Worm (Caenorhabditis elegans) whole organism, L1 larva: Measurements from ENCODE around the gene Y32H12A.1.
A peak's percentile ranks its signal among the peaks of the same experiment; 100 is the strongest.

Source experiments
- C04F5.9 ChIP-seq: sonication (generic microtip); optimal IDR thresholded peaks from 2 replicates; lab custom pipeline; 2016; ENCODE audit warnings: missing genetic modification characterization, missing compliant biosample characterization
- C16A3.4 ChIP-seq: fragments of 150-350 bp; optimal IDR thresholded peaks from 2 replicates; lab custom pipeline; 2014; ENCODE audit warnings: missing biosample characterization, missing genetic modification characterization
- C34B4.2 ChIP-seq: sonication (generic microtip); optimal IDR thresholded peaks from 2 replicates; lab custom pipeline; 2017; ENCODE audit warnings: mild to moderate bottlenecking, missing genetic modification characterization, missing compliant biosample characterization
- F16B12.6 ChIP-seq: fragments of 150-350 bp; optimal IDR thresholded peaks from 2 replicates; lab custom pipeline; 2014; ENCODE audit warnings: missing biosample characterization, missing genetic modification characterization
- Y116A8C.19 ChIP-seq: sonication (generic microtip); optimal IDR thresholded peaks from 2 replicates; lab custom pipeline; 2016; ENCODE audit warnings: missing compliant biosample characterization, missing genetic modification characterization, borderline replicate concordance
- aha-1 ChIP-seq: fragments of 150-350 bp; optimal IDR thresholded peaks from 2 replicates; lab custom pipeline; 2014; ENCODE audit warnings: missing biosample characterization, missing genetic modification characterization
- alr-1 ChIP-seq: fragments of 200-800 bp; sonication (Bioruptor generic); optimal IDR thresholded peaks from 2 replicates; lab custom pipeline; 2018; ENCODE audit warnings: borderline replicate concordance, mild to moderate bottlenecking, missing genetic modification characterization, missing compliant biosample characterization
- aly-2 ChIP-seq: fragments of 150-350 bp; optimal IDR thresholded peaks from 2 replicates; lab custom pipeline; 2014; ENCODE audit warnings: missing biosample characterization, missing genetic modification characterization
- ama-1 ChIP-seq: fragments of 150-350 bp; optimal IDR thresholded peaks from 2 replicates; lab custom pipeline; 2014
- ceh-8 ChIP-seq: fragments of 200-800 bp; sonication (Bioruptor generic); optimal IDR thresholded peaks from 2 replicates; lab custom pipeline; 2018; ENCODE audit warnings: mild to moderate bottlenecking, missing genetic modification characterization, moderate library complexity, missing compliant biosample characterization
- ceh-82 ChIP-seq, 3 experiments: fragments of 150-350 bp in 1 of 3; sonication (generic microtip) in 2 of 3; optimal IDR thresholded peaks; 2 replicates each; lab custom pipeline; 2014 to 2017; ENCODE audit warnings: missing biosample characterization in 3 of 3, missing genetic modification characterization in 3 of 3
- ceh-90 ChIP-seq: sonication (generic microtip); optimal IDR thresholded peaks from 2 replicates; lab custom pipeline; 2016; ENCODE audit warnings: missing genetic modification characterization, missing compliant biosample characterization
- ces-1 ChIP-seq: fragments of 150-350 bp; optimal IDR thresholded peaks from 2 replicates; lab custom pipeline; 2014; ENCODE audit warnings: missing biosample characterization, missing genetic modification reagents, missing genetic modification characterization
- efl-1 ChIP-seq, 4 experiments: fragments of 150-350 bp; optimal IDR thresholded peaks in 3 of 4; peaks in 1 of 4; 1 replicate in 1 of 4; 2 replicates in 3 of 4; lab custom pipeline; 2014; ENCODE audit warnings: missing biosample characterization in 2 of 4, missing genetic modification characterization in 2 of 4, missing genetic modification reagents in 2 of 4
- efl-3 ChIP-seq: fragments of 200-800 bp; sonication (Bioruptor generic); optimal IDR thresholded peaks from 2 replicates; lab custom pipeline; 2018; ENCODE audit warnings: mild to moderate bottlenecking, missing genetic modification characterization, missing compliant biosample characterization
- egl-27 ChIP-seq, 2 experiments: fragments of 150-350 bp in 1 of 2; sonication (generic microtip); optimal IDR thresholded peaks; 3 replicates each; lab custom pipeline; 2017 to 2018; ENCODE audit warnings: missing biosample characterization in 2 of 2, missing genetic modification characterization in 2 of 2, missing genetic modification reagents in 2 of 2
- ets-5 ChIP-seq: fragments of 200-800 bp; sonication (Bioruptor generic); IDR thresholded peaks from 2 replicates; pipeline ENCODE4 v1.3.6; 2022; ENCODE audit warnings: missing genetic modification characterization, missing compliant biosample characterization
- fkh-10 ChIP-seq: sonication (generic microtip); optimal IDR thresholded peaks from 2 replicates; lab custom pipeline; 2017; ENCODE audit warnings: missing biosample characterization, missing genetic modification reagents, missing genetic modification characterization
- fkh-4 ChIP-seq: sonication (generic microtip); optimal IDR thresholded peaks from 2 replicates; lab custom pipeline; 2016; ENCODE audit warnings: missing compliant biosample characterization, missing genetic modification characterization, borderline replicate concordance
- fkh-8 ChIP-seq: sonication (generic microtip); optimal IDR thresholded peaks from 2 replicates; lab custom pipeline; 2016; ENCODE audit warnings: mild to moderate bottlenecking, missing genetic modification characterization, missing compliant biosample characterization
- hlh-17 ChIP-seq: fragments of 200-800 bp; sonication (Bioruptor generic); optimal IDR thresholded peaks from 2 replicates; lab custom pipeline; 2018; ENCODE audit warnings: missing genetic modification characterization, mild to moderate bottlenecking, missing compliant biosample characterization, moderate library complexity, borderline replicate concordance
- hlh-4 ChIP-seq: sonication (generic microtip); optimal IDR thresholded peaks from 2 replicates; lab custom pipeline; 2016; ENCODE audit warnings: mild to moderate bottlenecking, missing genetic modification characterization, missing compliant biosample characterization
- jun-1 ChIP-seq: fragments of 150-350 bp; optimal IDR thresholded peaks from 2 replicates; lab custom pipeline; 2014; ENCODE audit warnings: missing biosample characterization, missing genetic modification reagents, missing genetic modification characterization
- lin-13 ChIP-seq: fragments of 150-350 bp; optimal IDR thresholded peaks from 2 replicates; lab custom pipeline; 2014; ENCODE audit warnings: missing biosample characterization, missing genetic modification reagents, missing genetic modification characterization
- lin-14 ChIP-seq: fragments of 200-800 bp; sonication (Bioruptor generic); optimal IDR thresholded peaks from 2 replicates; lab custom pipeline; 2018; ENCODE audit warnings: mild to moderate bottlenecking, missing genetic modification characterization, moderate library complexity, missing compliant biosample characterization
- lin-35 ChIP-seq, 2 experiments: fragments of 150-350 bp; optimal IDR thresholded peaks; 2 replicates each; lab custom pipeline; 2014; ENCODE audit warnings: missing biosample characterization in 2 of 2, missing genetic modification characterization in 2 of 2, missing genetic modification reagents in 2 of 2
- lin-39 ChIP-seq: fragments of 150-350 bp; optimal IDR thresholded peaks from 2 replicates; lab custom pipeline; 2014; ENCODE audit warnings: missing biosample characterization, missing genetic modification reagents, missing genetic modification characterization
- mef-2 ChIP-seq: fragments of 150-350 bp; optimal IDR thresholded peaks from 2 replicates; lab custom pipeline; 2014; ENCODE audit warnings: missing biosample characterization, missing genetic modification characterization
- nhr-11 ChIP-seq: fragments of 150-350 bp; optimal IDR thresholded peaks from 2 replicates; lab custom pipeline; 2014; ENCODE audit warnings: missing biosample characterization, missing genetic modification characterization
- nhr-12 ChIP-seq: sonication (generic microtip); optimal IDR thresholded peaks from 2 replicates; lab custom pipeline; 2017; ENCODE audit warnings: missing biosample characterization, missing genetic modification characterization
- nhr-28 ChIP-seq: fragments of 150-350 bp; optimal IDR thresholded peaks from 2 replicates; lab custom pipeline; 2014; ENCODE audit warnings: missing biosample characterization, missing genetic modification characterization
- nhr-77 ChIP-seq: fragments of 150-350 bp; optimal IDR thresholded peaks from 2 replicates; lab custom pipeline; 2014; ENCODE audit warnings: missing biosample characterization, missing genetic modification characterization
- nhr-84 ChIP-seq: sonication (generic microtip); optimal IDR thresholded peaks from 2 replicates; lab custom pipeline; 2017; ENCODE audit warnings: missing biosample characterization, missing genetic modification characterization
- nhr-85 ChIP-seq: sonication (generic microtip); peaks from one replicate; lab custom pipeline; 2016; ENCODE audit warnings: missing genetic modification characterization, inconsistent platforms, missing compliant biosample characterization
- pag-3 ChIP-seq: sonication (generic microtip); optimal IDR thresholded peaks from 2 replicates; lab custom pipeline; 2017; ENCODE audit warnings: missing genetic modification characterization, mild to moderate bottlenecking, missing compliant biosample characterization, antibody characterized with exemption, borderline replicate concordance; ENCODE audit not compliant: insufficient read depth
- pax-3 ChIP-seq: fragments of 200-800 bp; sonication (Bioruptor generic); optimal IDR thresholded peaks from 2 replicates; lab custom pipeline; 2018; ENCODE audit warnings: mild to moderate bottlenecking, missing genetic modification characterization, moderate library complexity, missing compliant biosample characterization
- pqm-1 ChIP-seq: sonication (generic microtip); optimal IDR thresholded peaks from 3 replicates; lab custom pipeline; 2017; ENCODE audit warnings: missing biosample characterization, missing genetic modification characterization
- rnt-1 ChIP-seq: sonication (generic microtip); optimal IDR thresholded peaks from 2 replicates; lab custom pipeline; 2016; ENCODE audit warnings: mild to moderate bottlenecking, missing genetic modification characterization, moderate library complexity, missing compliant biosample characterization
- skn-1 ChIP-seq: fragments of 150-350 bp; optimal IDR thresholded peaks from 2 replicates; lab custom pipeline; 2014; ENCODE audit warnings: missing biosample characterization, missing genetic modification characterization
- snu-23 ChIP-seq: sonication (generic microtip); optimal IDR thresholded peaks from 2 replicates; lab custom pipeline; 2016; ENCODE audit warnings: missing genetic modification characterization, missing compliant biosample characterization
- sox-4 ChIP-seq: sonication (generic microtip); optimal IDR thresholded peaks from 2 replicates; lab custom pipeline; 2016; ENCODE audit warnings: missing genetic modification characterization, missing compliant biosample characterization
- sptf-1 ChIP-seq: fragments of 150-350 bp; optimal IDR thresholded peaks from 2 replicates; lab custom pipeline; 2014; ENCODE audit warnings: missing biosample characterization, missing genetic modification characterization
- sup-37 ChIP-seq: fragments of 200-800 bp; sonication (Bioruptor generic); optimal IDR thresholded peaks from 2 replicates; lab custom pipeline; 2018; ENCODE audit warnings: mild to moderate bottlenecking, missing genetic modification characterization, missing compliant biosample characterization
- swsn-7 ChIP-seq: sonication (generic microtip); optimal IDR thresholded peaks from 2 replicates; lab custom pipeline; 2016; ENCODE audit warnings: missing genetic modification characterization, missing compliant biosample characterization
- tlp-1 ChIP-seq: fragments of 150-350 bp; optimal IDR thresholded peaks from 2 replicates; lab custom pipeline; 2014; ENCODE audit warnings: missing biosample characterization, missing genetic modification characterization
- unc-130 ChIP-seq: fragments of 150-350 bp; optimal IDR thresholded peaks from 2 replicates; lab custom pipeline; 2017; ENCODE audit warnings: missing biosample characterization, missing genetic modification characterization, inconsistent platforms
- unc-30 ChIP-seq: sonication (generic microtip); optimal IDR thresholded peaks from 2 replicates; lab custom pipeline; 2017; ENCODE audit warnings: missing biosample characterization, missing genetic modification characterization
- unc-62 ChIP-seq: fragments of 150-350 bp; optimal IDR thresholded peaks from 2 replicates; lab custom pipeline; 2014; ENCODE audit warnings: missing biosample characterization, missing genetic modification reagents, missing genetic modification characterization
- unc-86 ChIP-seq: sonication (generic microtip); optimal IDR thresholded peaks from 2 replicates; lab custom pipeline; 2016; ENCODE audit warnings: missing genetic modification characterization, missing compliant biosample characterization
- unc-98 ChIP-seq: fragments of 200-800 bp; sonication (Bioruptor generic); IDR thresholded peaks from 2 replicates; pipeline ENCODE4 v1.3.6; 2022; ENCODE audit warnings: missing genetic modification characterization, missing compliant biosample characterization
- vab-15 ChIP-seq: sonication (generic microtip); optimal IDR thresholded peaks from 2 replicates; lab custom pipeline; 2017; ENCODE audit warnings: missing genotype, mild to moderate bottlenecking, missing genetic modification characterization, missing compliant biosample characterization
- xbp-1 ChIP-seq: sonication (generic microtip); optimal IDR thresholded peaks from 2 replicates; lab custom pipeline; 2016; ENCODE audit warnings: missing genetic modification characterization, missing compliant biosample characterization

Y32H12A.1 gene

DNA sequence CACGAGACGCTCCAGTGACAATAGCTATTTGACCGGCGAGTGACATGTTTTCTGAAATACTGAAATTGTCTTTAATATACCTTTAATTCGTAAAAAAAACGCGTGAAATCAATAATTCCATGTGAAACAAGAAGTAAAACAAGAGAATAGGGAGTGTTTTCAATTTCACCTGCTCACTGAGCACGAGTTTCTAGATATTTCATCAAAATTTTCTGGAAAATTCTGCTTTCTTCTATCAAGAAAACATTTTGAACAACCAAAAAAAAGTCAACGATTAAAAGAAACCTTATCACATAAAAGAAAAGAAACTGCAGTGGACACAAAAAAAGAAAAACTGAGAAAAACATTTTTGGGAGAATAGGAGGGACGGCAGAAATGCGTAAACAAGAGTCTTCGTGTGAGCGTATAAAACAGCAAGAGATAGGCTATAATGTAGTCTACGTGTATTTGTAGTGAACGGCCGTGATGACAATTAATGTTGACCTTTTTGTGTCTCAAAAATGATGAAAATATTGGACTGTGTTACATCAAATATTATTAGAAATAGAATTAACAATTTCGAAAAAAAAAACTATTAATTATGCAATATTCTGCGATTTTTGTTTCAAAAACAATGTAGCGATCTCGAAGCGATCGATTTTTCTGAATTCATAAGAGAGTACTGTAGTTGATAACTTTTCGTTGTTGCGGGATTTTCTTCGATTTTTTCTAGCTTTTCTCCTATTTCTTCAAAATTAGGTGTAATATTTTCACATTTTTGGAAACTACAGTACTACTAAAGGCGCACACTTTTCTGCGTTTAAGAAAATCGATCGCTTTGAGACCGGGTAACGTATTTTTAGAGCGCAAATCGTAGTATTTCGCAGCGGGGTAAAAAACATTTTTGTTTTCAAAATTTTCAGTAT lies 6.2 kb downstream of the Y32H12A.1 start, which contains the start of gene dhs-9:
dhs-9 (minus strand) TSS at position 51 of the 905 bp plus-strand sequence.
- TF ChIP-seq aly-2 (tag; lab: Kevin White, UChicago) (no peak), nhr-12 (tag; lab: Kevin White, UChicago) (no peak), efl-3 (GFP tag; lab: Kevin White, UChicago) (no peak), C34B4.2 (tag; lab: Kevin White, UChicago) (no peak), unc-130 (tag; lab: Kevin White, UChicago) (no peak), hlh-17 (GFP tag; lab: Kevin White, UChicago) (no peak), ceh-90 (tag; lab: Kevin White, UChicago) (no peak), skn-1 (tag; lab: Kevin White, UChicago) (peak; percentile 47), F16B12.6 (tag; lab: Kevin White, UChicago) (no peak), vab-15 (no peak), swsn-7 (tag; lab: Kevin White, UChicago) (no peak), ceh-8 (no peak), hlh-4 (tag; lab: Kevin White, UChicago) (no peak), nhr-85 (tag; lab: Kevin White, UChicago) (peak; percentile 82), ces-1 (GFP tag; lab: Kevin White, UChicago) (no peak), ets-5 (no peak), xbp-1 (tag; lab: Kevin White, UChicago) (peak; percentile 12), ceh-82 (tag; optimal IDR thresholded peaks at IDR 0.05; lab: Kevin White, UChicago) (no peak), C04F5.9 (tag; lab: Kevin White, UChicago) (no peak), lin-35 (GFP tag; optimal IDR thresholded peaks at IDR 0.05; lab: Kevin White, UChicago) (peak in 1 of 2 experiments; percentile 32), unc-62 (GFP tag; lab: Kevin White, UChicago) (no peak), unc-98 (no peak), nhr-11 (no peak), fkh-8 (tag; lab: Kevin White, UChicago) (no peak), rnt-1 (tag; lab: Kevin White, UChicago) (no peak), sptf-1 (no peak), alr-1 (tag; lab: Kevin White, UChicago) (no peak), pqm-1 (tag; lab: Kevin White, UChicago) (no peak), fkh-4 (tag; lab: Kevin White, UChicago) (no peak), nhr-28 (tag; lab: Kevin White, UChicago) (no peak), snu-23 (GFP tag; lab: Kevin White, UChicago) (peak; percentile 53), pag-3 (no peak), lin-39 (no peak), mef-2 (tag; lab: Kevin White, UChicago) (no peak), efl-1 (optimal IDR thresholded peaks at IDR 0.05; lab: Kevin White, UChicago) (no peak), efl-1 (GFP tag; optimal IDR thresholded peaks at IDR 0.05 in 1 of 2; lab: Kevin White, UChicago) (peak in 1 of 2 experiments; percentile 56), unc-86 (tag; lab: Kevin White, UChicago) (no peak), nhr-84 (tag; lab: Kevin White, UChicago) (no peak), egl-27 (tag; optimal IDR thresholded peaks at IDR 0.05; lab: Kevin White, UChicago) (no peak), Y116A8C.19 (tag; lab: Kevin White, UChicago) (no peak), lin-14 (peak; percentile 71), nhr-77 (no peak), jun-1 (tag; lab: Kevin White, UChicago) (no peak), fkh-10 (no peak), aha-1 (tag; lab: Kevin White, UChicago) (no peak), C16A3.4 (tag; lab: Kevin White, UChicago) (peak; percentile 22), ama-1 (no peak), unc-30 (tag; lab: Kevin White, UChicago) (no peak), tlp-1 (tag; lab: Kevin White, UChicago) (no peak), lin-13 (GFP tag; lab: Kevin White, UChicago) (no peak), sox-4 (tag; lab: Kevin White, UChicago) (no peak), pax-3 (tag; lab: Kevin White, UChicago) (no peak), sup-37 (no peak)
